Worm (Caenorhabditis elegans) whole organism, L3 larva: ENCODE data around the gene dot-1.4.

Experiments used
- ZK546.5 ChIP-seq: sonication (generic microtip); optimal IDR thresholded peaks from 2 replicates; lab custom pipeline; 2017; ENCODE audit warnings: missing biosample characterization, missing genetic modification characterization
- ama-1 ChIP-seq: fragments of 150-350 bp; optimal IDR thresholded peaks from 2 replicates; lab custom pipeline; 2018
- egl-27 ChIP-seq: sonication (generic microtip); optimal IDR thresholded peaks from 4 replicates; lab custom pipeline; 2017; ENCODE audit warnings: missing biosample characterization, missing genetic modification reagents, missing genetic modification characterization
- jun-1 ChIP-seq: fragments of 150-350 bp; optimal IDR thresholded peaks from 2 replicates; lab custom pipeline; 2014; ENCODE audit warnings: missing biosample characterization, missing genetic modification reagents, missing genetic modification characterization
- mdl-1 ChIP-seq: fragments of 150-350 bp; optimal IDR thresholded peaks from 2 replicates; lab custom pipeline; 2014; ENCODE audit warnings: missing biosample characterization, missing genetic modification characterization
- nhr-11 ChIP-seq: fragments of 150-350 bp; optimal IDR thresholded peaks from 2 replicates; lab custom pipeline; 2014; ENCODE audit warnings: missing biosample characterization, missing genetic modification characterization
- nhr-237 ChIP-seq: fragments of 150-350 bp; optimal IDR thresholded peaks from 2 replicates; lab custom pipeline; 2014; ENCODE audit warnings: missing biosample characterization, missing genetic modification characterization

- no peak for TF ChIP-seq nhr-11 (tag; lab: Kevin White, UChicago)
- no peak for TF ChIP-seq nhr-237
- TF ChIP-seq ama-1 (lab: Kevin White, UChicago): no peak
- TF ChIP-seq egl-27 (tag; lab: Kevin White, UChicago): no peak
- no peak for TF ChIP-seq mdl-1 (tag; lab: Kevin White, UChicago)
- TF ChIP-seq ZK546.5 (tag; lab: Kevin White, UChicago): no peak
- no peak for TF ChIP-seq jun-1 (tag; lab: Kevin White, UChicago)
These were observed 21.4 kb downstream of the dot-1.4 start, which contains the start of gene Y62H9A.15 for ce11 chrX:11910046-11910445.
